Fruit fly (Drosophila melanogaster): ENCODE measurements around the gene Cyt-c-p.

DNA sequence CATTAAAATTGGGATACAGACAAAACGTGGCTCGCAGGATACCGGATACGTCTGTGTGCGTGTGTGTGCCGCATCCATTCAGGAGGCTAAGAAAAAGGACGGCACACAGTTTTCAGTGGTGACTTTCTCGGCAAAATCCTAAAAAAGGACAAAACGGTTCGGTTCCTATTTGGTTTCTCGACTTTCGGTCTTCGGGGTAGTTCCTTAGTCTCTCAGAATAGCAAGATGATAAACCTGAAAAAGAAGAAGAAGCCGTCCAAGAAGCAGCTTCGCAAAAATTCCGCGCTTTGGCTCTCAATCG, 34.2 kb upstream of the Cyt-c-p start:
- TF ChIP-seq h (optimal IDR thresholded peaks at IDR 0.05) (no peak), Myc (optimal IDR thresholded peaks at IDR 0.05) (no peak), psq (optimal IDR thresholded peaks at IDR 0.05) (no peak), ttk (optimal IDR thresholded peaks at IDR 0.05) (no peak), insv (optimal IDR thresholded peaks at IDR 0.05) (no peak)
